Comparison of ENCODE assay signal across 1 fruit fly cellular context in genomic region chrX:19297899-19298784, dm6.
A peak's percentile ranks its signal among the peaks of the same experiment; 100 is the strongest.
TF ChIP-seq lines count a peak whose summit lies in the region.

CG8034 (minus strand) TSS chrX:19298162.

TF ChIP-seq in whole organism, embryonic, 481 proteins besides CTCF, POLR2A, EP300 and RAD21 (continued from another document and continues in another):
- TF ChIP-seq Neu2 (GFP tag; optimal IDR thresholded peaks at IDR 0.05; lab: Kevin White, UChicago; ENCODE audit: borderline replicate concordance) (peak; percentile 69), Aef1 (GFP tag; IDR thresholded peaks at IDR 0.05; lab: Robert Waterston, UW) (peak; percentile 93), bcd (GFP tag; optimal IDR thresholded peaks at IDR 0.05; lab: Kevin White, UChicago) (peak; percentile 98), CG6854 (GFP tag; optimal IDR thresholded peaks at IDR 0.05; lab: Kevin White, UChicago) (peak; percentile 95), CG15601 (tag; optimal IDR thresholded peaks at IDR 0.05; lab: Kevin White, UChicago) (peak; percentile 95), ase (GFP tag; IDR thresholded peaks at IDR 0.05; lab: Robert Waterston, UW) (peak; percentile 87), fd96Cb (tag; optimal IDR thresholded peaks at IDR 0.05; lab: Kevin White, UChicago) (peak; percentile 96), CG15514 (GFP tag; optimal IDR thresholded peaks at IDR 0.05; lab: Kevin White, UChicago) (peak; percentile 99), schlank (tag; optimal IDR thresholded peaks at IDR 0.05; lab: Kevin White, UChicago) (peak; percentile 95), p53 (GFP tag; optimal IDR thresholded peaks at IDR 0.05; lab: Kevin White, UChicago) (peak; percentile 69), fd64A (GFP tag; optimal IDR thresholded peaks at IDR 0.05; lab: Kevin White, UChicago) (peak; percentile 88), Vsx1 (GFP tag; optimal IDR thresholded peaks at IDR 0.05; lab: Kevin White, UChicago) (peak; percentile 93), bigmax (GFP tag; optimal IDR thresholded peaks at IDR 0.05; lab: Kevin White, UChicago) (peak; percentile 50), caup (GFP tag; optimal IDR thresholded peaks at IDR 0.05; lab: Kevin White, UChicago; ENCODE audit: severe bottlenecking) (peak; percentile 96), gcm2 (GFP tag; optimal IDR thresholded peaks at IDR 0.05; lab: Kevin White, UChicago) (peak; percentile 87), CG7745 (tag; optimal IDR thresholded peaks at IDR 0.05; lab: Kevin White, UChicago) (peak; percentile 14), CG10274 (GFP tag; optimal IDR thresholded peaks at IDR 0.05; lab: Kevin White, UChicago) (peak; percentile 91), Ravus (GFP tag; IDR thresholded peaks at IDR 0.05; lab: Robert Waterston, UW) (peak; percentile 71), slp2 (GFP tag; optimal IDR thresholded peaks at IDR 0.05; lab: Kevin White, UChicago) (peak; percentile 94), Hmr (GFP tag; optimal IDR thresholded peaks at IDR 0.05; lab: Kevin White, UChicago) (peak; percentile 98), CG10366 (GFP tag; IDR thresholded peaks at IDR 0.05; lab: Robert Waterston, UW) (peak; percentile 92), CG31365 (tag; optimal IDR thresholded peaks at IDR 0.05; lab: Kevin White, UChicago) (peak; percentile 81), CG18262 (tag; optimal IDR thresholded peaks at IDR 0.05; lab: Kevin White, UChicago) (peak; percentile 98), hkb (optimal IDR thresholded peaks at IDR 0.05; lab: Kevin White, UChicago) (peak; percentile 46), hkb (GFP tag; IDR thresholded peaks at IDR 0.05; lab: Robert Waterston, UW) (peak; percentile 95), sim (GFP tag; IDR thresholded peaks at IDR 0.05; lab: Robert Waterston, UW) (peak; percentile 90), pita (GFP tag; optimal IDR thresholded peaks at IDR 0.05; lab: Kevin White, UChicago) (no peak), Hr51 (GFP tag; optimal IDR thresholded peaks at IDR 0.05; lab: Kevin White, UChicago) (peak; percentile 96 to 98), mld (GFP tag; IDR thresholded peaks at IDR 0.05; lab: Robert Waterston, UW; ENCODE audit: partially characterized antibody) (no peak), Nf-YB (GFP tag; optimal IDR thresholded peaks at IDR 0.05; lab: Kevin White, UChicago) (peak; percentile 86), CG8359 (GFP tag; optimal IDR thresholded peaks at IDR 0.05; lab: Kevin White, UChicago; ENCODE audit: borderline replicate concordance) (peak; percentile 92), h (optimal IDR thresholded peaks at IDR 0.05; lab: Kevin White, UChicago) (no peak), CG3838 (GFP tag; optimal IDR thresholded peaks at IDR 0.05; lab: Kevin White, UChicago) (peak; percentile 82), Spps (tag; optimal IDR thresholded peaks at IDR 0.05; lab: Kevin White, UChicago) (peak; percentile 90), Max (GFP tag; optimal IDR thresholded peaks at IDR 0.05; lab: Kevin White, UChicago) (peak; percentile 93), nerfin-2 (GFP tag; IDR thresholded peaks at IDR 0.05; lab: Robert Waterston, UW; ENCODE audit: partially characterized antibody) (peak; percentile 51; the same call in 1 of the 2 replicates), Sox102F (GFP tag; optimal IDR thresholded peaks at IDR 0.05; lab: Kevin White, UChicago) (peak; percentile 95), CG10147 (GFP tag; optimal IDR thresholded peaks at IDR 0.05; lab: Kevin White, UChicago) (peak; percentile 96), zfh2 (GFP tag; optimal IDR thresholded peaks at IDR 0.05; lab: Kevin White, UChicago) (peak; percentile 97), gro (GFP tag; optimal IDR thresholded peaks at IDR 0.05; lab: Kevin White, UChicago) (peak; percentile 94), CG18476 (GFP tag; optimal IDR thresholded peaks at IDR 0.05; lab: Kevin White, UChicago) (peak; percentile 96), run (tag; optimal IDR thresholded peaks at IDR 0.05; lab: Kevin White, UChicago) (peak; percentile 94), CG34422 (GFP tag; IDR thresholded peaks at IDR 0.05; lab: Robert Waterston, UW) (peak; percentile 93), CG2678 (tag; optimal IDR thresholded peaks at IDR 0.05; lab: Kevin White, UChicago) (peak; percentile 99), CG11456 (GFP tag; IDR thresholded peaks at IDR 0.05; lab: Robert Waterston, UW) (peak; percentile 91), gem (tag; optimal IDR thresholded peaks at IDR 0.05; lab: Kevin White, UChicago) (peak; percentile 99), CG9727 (GFP tag; optimal IDR thresholded peaks at IDR 0.05; lab: Kevin White, UChicago) (peak; percentile 97), jigr1 (GFP tag; IDR thresholded peaks at IDR 0.05; lab: Robert Waterston, UW) (peak; percentile 92), HLHmδ (GFP tag; optimal IDR thresholded peaks at IDR 0.05; lab: Kevin White, UChicago) (peak; percentile 68), CG33213 (GFP tag; optimal IDR thresholded peaks at IDR 0.05; lab: Kevin White, UChicago) (peak; percentile 93), fd102C (GFP tag; optimal IDR thresholded peaks at IDR 0.05; lab: Kevin White, UChicago) (peak; percentile 91), HmgD (GFP tag; optimal IDR thresholded peaks at IDR 0.05; lab: Kevin White, UChicago) (peak; percentile 90), CG2129 (GFP tag; IDR thresholded peaks at IDR 0.05; lab: Robert Waterston, UW; ENCODE audit: partially characterized antibody) (no peak), CrebB (tag; optimal IDR thresholded peaks at IDR 0.05; lab: Kevin White, UChicago) (peak; percentile 93), CG30020 (tag; optimal IDR thresholded peaks at IDR 0.05; lab: Kevin White, UChicago) (peak; percentile 87), hth (optimal IDR thresholded peaks at IDR 0.05; lab: Kevin White, UChicago) (no peak), sc (optimal IDR thresholded peaks at IDR 0.05; lab: Kevin White, UChicago) (no peak), sc (GFP tag; optimal IDR thresholded peaks at IDR 0.05; lab: Kevin White, UChicago) (peak; percentile 93), gt (GFP tag; IDR thresholded peaks at IDR 0.05; lab: Robert Waterston, UW) (peak; percentile 90), CG16815 (GFP tag; optimal IDR thresholded peaks at IDR 0.05; lab: Kevin White, UChicago) (peak; percentile 98), sna (GFP tag; IDR thresholded peaks at IDR 0.05; lab: Robert Waterston, UW; ENCODE audit: partially characterized antibody) (0 out of 2 replicates have a peak, but pooled peaks have one; percentile 33), dan (GFP tag; IDR thresholded peaks at IDR 0.05; lab: Robert Waterston, UW) (peak; percentile 89), Hr3 (GFP tag; optimal IDR thresholded peaks at IDR 0.05; lab: Kevin White, UChicago) (peak; percentile 95), hb (GFP tag; IDR thresholded peaks at IDR 0.05; lab: Robert Waterston, UW; ENCODE audit: partially characterized antibody) (no peak), CG8290 (GFP tag; optimal IDR thresholded peaks at IDR 0.05; lab: Kevin White, UChicago) (peak; percentile 93), CG8290 (tag; optimal IDR thresholded peaks at IDR 0.05; lab: Kevin White, UChicago) (peak; percentile 82), CG1832 (GFP tag; optimal IDR thresholded peaks at IDR 0.05; lab: Kevin White, UChicago) (no peak), MESR4 (GFP tag; optimal IDR thresholded peaks at IDR 0.05; lab: Kevin White, UChicago) (peak; percentile 47), CG1792 (GFP tag; optimal IDR thresholded peaks at IDR 0.05; lab: Kevin White, UChicago) (peak; percentile 83), danr (GFP tag; IDR thresholded peaks at IDR 0.05; lab: Robert Waterston, UW) (peak; percentile 96), TFAM (GFP tag; optimal IDR thresholded peaks at IDR 0.05; lab: Kevin White, UChicago) (peak; percentile 81), ERR (GFP tag; optimal IDR thresholded peaks at IDR 0.05; lab: Kevin White, UChicago) (peak; percentile 90), Mes4 (GFP tag; optimal IDR thresholded peaks at IDR 0.05; lab: Kevin White, UChicago) (peak; percentile 95), ci (GFP tag; IDR thresholded peaks at IDR 0.05; lab: Robert Waterston, UW) (peak; percentile 90), stc (GFP tag; IDR thresholded peaks at IDR 0.05; lab: Robert Waterston, UW) (peak; percentile 92), CG18599 (GFP tag; optimal IDR thresholded peaks at IDR 0.05; lab: Kevin White, UChicago) (peak; percentile 98), abd-A (tag; optimal IDR thresholded peaks at IDR 0.05; lab: Kevin White, UChicago) (peak; percentile 85), fu2 (GFP tag; optimal IDR thresholded peaks at IDR 0.05; lab: Kevin White, UChicago) (peak; percentile 93), CG13424 (tag; optimal IDR thresholded peaks at IDR 0.05; lab: Kevin White, UChicago) (peak; percentile 98), CG7928 (GFP tag; optimal IDR thresholded peaks at IDR 0.05; lab: Kevin White, UChicago) (peak; percentile 78), CG30403 (GFP tag; optimal IDR thresholded peaks at IDR 0.05; lab: Kevin White, UChicago) (peak; percentile 98), Side (GFP tag; optimal IDR thresholded peaks at IDR 0.05; lab: Kevin White, UChicago) (peak; percentile 94), CG1647 (GFP tag; optimal IDR thresholded peaks at IDR 0.05; lab: Kevin White, UChicago) (peak; percentile 93), Stat92E (GFP tag; optimal IDR thresholded peaks at IDR 0.05; lab: Kevin White, UChicago) (peak in 1 of 3 experiments; percentile 86), CG2202 (tag; optimal IDR thresholded peaks at IDR 0.05; lab: Kevin White, UChicago) (peak; percentile 93), Sry-β (GFP tag; optimal IDR thresholded peaks at IDR 0.05; lab: Kevin White, UChicago) (peak; percentile 66), MTF-1 (GFP tag; optimal IDR thresholded peaks at IDR 0.05; lab: Kevin White, UChicago; ENCODE audit: borderline replicate concordance) (peak; percentile 84), Rfx (GFP tag; IDR thresholded peaks at IDR 0.05; lab: Robert Waterston, UW) (peak; percentile 98), CG15696 (tag; optimal IDR thresholded peaks at IDR 0.05; lab: Kevin White, UChicago) (peak; percentile 96), CG8478 (optimal IDR thresholded peaks at IDR 0.05; lab: Kevin White, UChicago) (no peak), Pdp1 (GFP tag; optimal IDR thresholded peaks at IDR 0.05; lab: Kevin White, UChicago) (peak; percentile 90 to 97), Gsc (GFP tag; IDR thresholded peaks at IDR 0.05; lab: Robert Waterston, UW) (peak; percentile 85), wor (GFP tag; IDR thresholded peaks at IDR 0.05; lab: Robert Waterston, UW) (peak; percentile 88), ranshi (GFP tag; IDR thresholded peaks at IDR 0.05; lab: Robert Waterston, UW) (peak; percentile 93), CG13296 (GFP tag; optimal IDR thresholded peaks at IDR 0.05; lab: Kevin White, UChicago) (peak; percentile 97), tgo (GFP tag; IDR thresholded peaks at IDR 0.05; lab: Robert Waterston, UW) (peak; percentile 95), CG3163 (GFP tag; optimal IDR thresholded peaks at IDR 0.05; lab: Kevin White, UChicago) (peak; percentile 64), CG13894 (tag; optimal IDR thresholded peaks at IDR 0.05; lab: Kevin White, UChicago) (peak; percentile 95), maf-S (GFP tag; optimal IDR thresholded peaks at IDR 0.05; lab: Kevin White, UChicago) (peak; percentile 96), CG2889 (GFP tag; IDR thresholded peaks at IDR 0.05; lab: Robert Waterston, UW) (peak; percentile 90), H15 (GFP tag; IDR thresholded peaks at IDR 0.05; lab: Robert Waterston, UW) (peak; percentile 90), CG4424 (GFP tag; optimal IDR thresholded peaks at IDR 0.05; lab: Kevin White, UChicago) (peak; percentile 96), peb (GFP tag; IDR thresholded peaks at IDR 0.05; lab: Robert Waterston, UW) (peak; percentile 90), grn (GFP tag; optimal IDR thresholded peaks at IDR 0.05; lab: Kevin White, UChicago) (peak; percentile 62), al (GFP tag; IDR thresholded peaks at IDR 0.05; lab: Robert Waterston, UW) (peak; percentile 95), HLH3B (GFP tag; IDR thresholded peaks at IDR 0.05; lab: Robert Waterston, UW) (peak; percentile 94), CG2116 (GFP tag; optimal IDR thresholded peaks at IDR 0.05; lab: Kevin White, UChicago) (peak; percentile 83), CG11504 (tag; optimal IDR thresholded peaks at IDR 0.05; lab: Kevin White, UChicago) (peak; percentile 97), eyg (GFP tag; optimal IDR thresholded peaks at IDR 0.05; lab: Kevin White, UChicago) (peak; percentile 91), ATbp (GFP tag; optimal IDR thresholded peaks at IDR 0.05; lab: Kevin White, UChicago) (peak; percentile 93), twi (tag; optimal IDR thresholded peaks at IDR 0.05; lab: Kevin White, UChicago) (peak; percentile 95), CG32532 (GFP tag; IDR thresholded peaks at IDR 0.05; lab: Robert Waterston, UW) (peak; percentile 95), Ets97D (GFP tag; optimal IDR thresholded peaks at IDR 0.05; lab: Kevin White, UChicago) (peak; percentile 86), CG17359 (tag; optimal IDR thresholded peaks at IDR 0.05; lab: Kevin White, UChicago) (peak; percentile 95), CG7556 (GFP tag; optimal IDR thresholded peaks at IDR 0.05; lab: Kevin White, UChicago) (peak; percentile 98), CG13624 (GFP tag; optimal IDR thresholded peaks at IDR 0.05; lab: Kevin White, UChicago) (peak; percentile 97), ttk (GFP tag; IDR thresholded peaks at IDR 0.05; lab: Robert Waterston, UW) (peak; percentile 91), Taf1 (GFP tag; IDR thresholded peaks at IDR 0.05; lab: Robert Waterston, UW) (peak; percentile 89), lov (optimal IDR thresholded peaks at IDR 0.05; lab: Kevin White, UChicago) (no peak), lov (GFP tag; IDR thresholded peaks at IDR 0.05; lab: Robert Waterston, UW) (peak; percentile 83; the same call in 2 of the 3 replicates), tll (GFP tag; optimal IDR thresholded peaks at IDR 0.05; lab: Kevin White, UChicago) (peak; percentile 39 to 69), CG17328 (GFP tag; IDR thresholded peaks at IDR 0.05; lab: Robert Waterston, UW) (peak; percentile 83), Doc3 (GFP tag; IDR thresholded peaks at IDR 0.05; lab: Robert Waterston, UW; ENCODE audit: partially characterized antibody) (no peak), phol (tag; optimal IDR thresholded peaks at IDR 0.05; lab: Kevin White, UChicago) (peak; percentile 97), CG12744 (GFP tag; optimal IDR thresholded peaks at IDR 0.05; lab: Kevin White, UChicago) (peak; percentile 96), Atf6 (GFP tag; IDR thresholded peaks at IDR 0.05; lab: Robert Waterston, UW) (peak; percentile 96), tna (GFP tag; IDR thresholded peaks at IDR 0.05; lab: Robert Waterston, UW; ENCODE audit: partially characterized antibody) (no peak), CG11247 (GFP tag; IDR thresholded peaks at IDR 0.05; lab: Robert Waterston, UW) (peak; percentile 90), sob (GFP tag; IDR thresholded peaks at IDR 0.05; lab: Robert Waterston, UW) (peak; percentile 95), ara (GFP tag; IDR thresholded peaks at IDR 0.05; lab: Robert Waterston, UW) (peak; percentile 91)
